Worm (Caenorhabditis elegans): Measurements from ENCODE around the gene ZK154.1.
A peak's percentile ranks its signal among the peaks of the same experiment; 100 is the strongest.

Gene ZK154.1

DNA sequence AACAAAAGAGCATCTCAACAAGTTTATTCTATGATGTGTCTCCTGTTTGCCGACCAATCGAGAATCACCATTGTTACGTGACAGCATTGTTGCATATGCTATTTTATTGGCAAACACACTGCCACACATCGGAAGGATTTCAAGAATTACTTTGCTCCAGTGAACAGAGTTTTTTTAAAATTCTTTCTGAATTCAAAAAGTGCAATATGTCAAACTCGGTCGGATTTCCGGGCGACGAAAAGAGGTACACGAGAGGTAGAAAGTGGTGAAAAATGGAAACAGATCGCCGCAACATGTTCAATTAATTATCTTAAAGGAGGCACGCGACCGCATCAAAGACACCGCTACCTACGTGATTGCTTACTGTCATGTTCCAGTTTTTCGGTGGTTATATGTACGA lies 29.3 kb upstream of the ZK154.1 start:
- TF ChIP-seq ama-1 (optimal IDR thresholded peaks at IDR 0.05) (no peak), elt-3 (tag; optimal IDR thresholded peaks at IDR 0.05) (no peak)

DNA sequence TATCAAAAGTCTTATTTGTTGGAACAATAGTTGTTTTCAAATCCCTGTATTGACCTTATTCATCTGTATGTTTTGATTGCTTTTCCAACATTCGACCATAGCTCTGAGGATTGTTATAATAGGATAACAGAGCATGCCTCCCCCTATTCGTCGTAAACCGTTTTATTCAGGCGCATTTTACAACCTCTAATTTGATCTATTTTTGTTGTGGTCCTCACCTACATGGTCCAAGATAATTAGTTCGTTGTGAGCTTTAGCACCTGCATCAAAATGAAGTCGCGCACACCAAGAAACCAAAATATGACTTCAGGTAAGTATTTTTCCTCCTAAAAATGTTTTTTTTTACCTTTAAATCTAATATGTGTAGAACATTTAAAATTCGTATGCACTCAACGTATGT lies 26.6 kb upstream of the ZK154.1 start, which contains the start of gene deg-1:
Gene deg-1 (plus strand): TSS at position 301 of the 400 bp plus-strand sequence.
- TF ChIP-seq nhr-237 (tag; optimal IDR thresholded peaks at IDR 0.05) (no peak), snpc-4 (tag; optimal IDR thresholded peaks at IDR 0.05) (no peak), nhr-43 (tag; optimal IDR thresholded peaks at IDR 0.05; ENCODE audit: poor library complexity, severe bottlenecking) (no peak), nfya-1 (tag; optimal IDR thresholded peaks at IDR 0.05; ENCODE audit: insufficient read depth) (no peak), skn-1 (tag; optimal IDR thresholded peaks at IDR 0.05) (no peak)

DNA sequence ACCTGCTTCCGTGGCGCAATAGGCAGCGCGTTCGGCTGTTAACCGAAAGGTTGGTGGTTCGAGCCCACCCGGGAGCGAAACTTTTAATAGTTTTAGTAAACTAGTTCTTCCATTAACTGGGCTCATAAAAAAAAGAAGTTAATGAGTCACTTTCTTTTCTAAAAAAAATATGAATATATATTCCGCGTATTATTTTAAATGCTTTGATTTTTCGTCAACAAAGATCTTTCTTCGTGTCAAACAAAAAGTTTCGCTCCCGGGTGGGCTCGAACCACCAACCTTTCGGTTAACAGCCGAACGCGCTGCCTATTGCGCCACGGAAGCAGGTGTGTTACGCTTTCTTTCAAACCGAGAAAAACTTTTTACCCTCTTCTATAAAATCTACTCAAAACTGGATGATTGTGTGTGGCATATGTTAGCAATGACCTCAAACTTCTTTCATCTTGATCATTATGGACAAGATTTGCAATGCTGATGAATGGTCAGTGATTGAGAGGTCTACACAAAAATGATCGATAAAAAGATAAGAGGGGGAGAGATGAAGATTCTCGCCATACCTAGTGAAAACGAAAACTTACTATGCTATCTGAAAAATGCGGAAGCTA lies 5.6 kb upstream of the ZK154.1 start:
- TF ChIP-seq egl-27 (tag; optimal IDR thresholded peaks at IDR 0.05) (no peak), ama-1 (optimal IDR thresholded peaks at IDR 0.05) (no peak), elt-3 (tag; optimal IDR thresholded peaks at IDR 0.05) (no peak), nhr-237 (tag; optimal IDR thresholded peaks at IDR 0.05) (no peak), nhr-25 (tag; optimal IDR thresholded peaks at IDR 0.05) (peak; percentile 62), snpc-4 (tag; optimal IDR thresholded peaks at IDR 0.05) (no peak), lsy-12 (tag; optimal IDR thresholded peaks at IDR 0.05) (peak; percentile 31), unc-62 (GFP tag; optimal IDR thresholded peaks at IDR 0.05) (no peak), ceh-82 (tag; optimal IDR thresholded peaks at IDR 0.05) (no peak), nhr-43 (tag; optimal IDR thresholded peaks at IDR 0.05; ENCODE audit: poor library complexity, severe bottlenecking) (peak; percentile 14), unc-39 (tag; optimal IDR thresholded peaks at IDR 0.05) (no peak), egl-5 (tag; optimal IDR thresholded peaks at IDR 0.05) (no peak), nhr-23 (tag; optimal IDR thresholded peaks at IDR 0.05) (peak; percentile 33), nfya-1 (tag; optimal IDR thresholded peaks at IDR 0.05; ENCODE audit: insufficient read depth) (peak; percentile 26), R02D3.7 (tag; optimal IDR thresholded peaks at IDR 0.05) (no peak), elt-1 (tag; optimal IDR thresholded peaks at IDR 0.05) (peak; percentile 96), tbx-2 (tag; optimal IDR thresholded peaks at IDR 0.05) (peak; percentile 11), fos-1 (tag; optimal IDR thresholded peaks at IDR 0.05) (peak; percentile 13), ceh-28 (tag; optimal IDR thresholded peaks at IDR 0.05) (peak; percentile 73), pqm-1 (tag; optimal IDR thresholded peaks at IDR 0.05) (peak; percentile 12), elt-2 (tag; optimal IDR thresholded peaks at IDR 0.05) (peak; percentile 31), nhr-76 (tag; optimal IDR thresholded peaks at IDR 0.05) (no peak)

DNA sequence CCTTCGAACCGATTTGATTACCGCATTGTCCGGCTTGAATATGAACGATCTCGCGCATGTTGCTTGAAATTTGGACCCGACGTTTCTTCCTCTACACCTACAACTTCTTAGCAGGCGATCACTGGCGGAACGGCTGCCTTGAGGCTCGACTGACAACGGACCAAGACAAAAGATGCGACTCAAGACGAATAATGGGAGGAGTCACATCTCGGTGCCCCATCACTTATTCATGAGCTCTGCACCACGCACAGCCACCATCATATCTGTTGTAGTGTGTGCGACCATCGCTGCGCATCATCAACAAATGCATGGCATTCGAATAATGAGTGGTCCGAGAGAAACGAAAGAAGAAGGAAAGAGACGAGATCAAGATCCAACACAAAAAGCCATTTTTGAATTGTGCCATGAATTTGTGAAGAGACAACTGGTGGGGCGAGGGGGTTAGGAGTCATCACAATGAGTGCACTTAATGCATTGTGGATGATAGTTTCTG lies 2.8 kb upstream of the ZK154.1 start, which contains the start of gene mec-7:
Gene mec-7 (minus strand): TSS at position 181 of the 493 bp plus-strand sequence.
- no peak for TF ChIP-seq egl-27 (tag; optimal IDR thresholded peaks at IDR 0.05)
- no peak for TF ChIP-seq nfya-1 (tag; optimal IDR thresholded peaks at IDR 0.05; ENCODE audit: insufficient read depth)
- TF ChIP-seq zag-1 (tag; optimal IDR thresholded peaks at IDR 0.05) = no peak
- TF ChIP-seq nhr-23 (tag; optimal IDR thresholded peaks at IDR 0.05) = no peak
- no peak for TF ChIP-seq jun-1 (tag; optimal IDR thresholded peaks at IDR 0.05)
- no peak for TF ChIP-seq mml-1 (tag; optimal IDR thresholded peaks at IDR 0.05)
- no peak for TF ChIP-seq unc-39 (tag; optimal IDR thresholded peaks at IDR 0.05)
- no peak for TF ChIP-seq mdl-1 (tag; optimal IDR thresholded peaks at IDR 0.05)
- no peak for TF ChIP-seq pqm-1 (tag; optimal IDR thresholded peaks at IDR 0.05)
- no peak for TF ChIP-seq ceh-9 (tag; optimal IDR thresholded peaks at IDR 0.05)
- no peak for TF ChIP-seq nhr-25 (tag; optimal IDR thresholded peaks at IDR 0.05)
- TF ChIP-seq snpc-4 (tag; optimal IDR thresholded peaks at IDR 0.05) = no peak
- no peak for TF ChIP-seq pha-4 (tag; optimal IDR thresholded peaks at IDR 0.05)
- TF ChIP-seq ceh-28 (tag; optimal IDR thresholded peaks at IDR 0.05) = no peak
- no peak for TF ChIP-seq ZK546.5 (tag; optimal IDR thresholded peaks at IDR 0.05)
- TF ChIP-seq tbx-2 (tag; optimal IDR thresholded peaks at IDR 0.05) = no peak
- TF ChIP-seq lin-39 (tag; optimal IDR thresholded peaks at IDR 0.05) = no peak
- TF ChIP-seq nhr-77 (tag; optimal IDR thresholded peaks at IDR 0.05) = no peak

DNA sequence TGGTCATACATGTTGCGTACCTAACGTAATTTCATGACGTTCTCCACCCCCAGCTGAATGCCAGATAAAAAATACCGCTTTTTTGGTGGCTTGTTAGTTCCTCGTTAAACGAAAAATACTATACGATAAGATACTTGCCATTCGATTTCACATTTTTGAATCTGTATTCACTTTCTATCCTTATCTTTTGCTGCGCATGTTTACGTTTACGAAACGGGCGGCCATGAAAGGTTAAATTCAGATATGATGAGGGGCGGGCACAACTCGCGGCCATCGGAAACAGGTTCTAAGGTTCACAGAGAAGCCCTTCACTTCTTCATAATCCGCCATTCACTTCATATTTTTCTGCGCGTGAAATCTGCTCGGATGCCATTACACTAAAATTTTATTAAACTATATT lies 591 bp upstream of the ZK154.1 start:
- peak in 1 of 3 experiments; percentile 13 for TF ChIP-seq elt-3 (tag; optimal IDR thresholded peaks at IDR 0.05)
- no peak for TF ChIP-seq tbx-2 (tag; optimal IDR thresholded peaks at IDR 0.05)
- TF ChIP-seq nhr-25 (tag; optimal IDR thresholded peaks at IDR 0.05) = peak; percentile 67
- TF ChIP-seq eor-1 (tag; optimal IDR thresholded peaks at IDR 0.05) = no peak
